Worm (Caenorhabditis elegans) whole organism, L1 larva: ENCODE results near the gene nspg-9.

Experiments
- ama-1 ChIP-seq: fragments of 150-350 bp; optimal IDR thresholded peaks from 2 replicates; lab custom pipeline; 2014
- lin-35 ChIP-seq, 2 experiments: fragments of 150-350 bp; optimal IDR thresholded peaks; 2 replicates each; lab custom pipeline; 2014; ENCODE audit warnings: missing biosample characterization in 2 of 2, missing genetic modification characterization in 2 of 2, missing genetic modification reagents in 2 of 2
- lin-39 ChIP-seq: fragments of 150-350 bp; optimal IDR thresholded peaks from 2 replicates; lab custom pipeline; 2014; ENCODE audit warnings: missing biosample characterization, missing genetic modification reagents, missing genetic modification characterization
- lsy-2 ChIP-seq, 2 experiments: fragments of 150-350 bp; optimal IDR thresholded peaks; 2 replicates each; lab custom pipeline; 2014; ENCODE audit warnings: missing biosample characterization in 2 of 2, missing genetic modification characterization in 2 of 2
- nhr-12 ChIP-seq: sonication (generic microtip); optimal IDR thresholded peaks from 2 replicates; lab custom pipeline; 2017; ENCODE audit warnings: missing biosample characterization, missing genetic modification characterization
- nhr-19 ChIP-seq: fragments of 200-800 bp; sonication (Bioruptor generic); conservative IDR thresholded peaks from 2 replicates; pipeline ENCODE4 v1.3.6; 2022; ENCODE audit warnings: missing genetic modification characterization, missing compliant biosample characterization
- nhr-20 ChIP-seq: sonication (generic microtip); optimal IDR thresholded peaks from 2 replicates; lab custom pipeline; 2016; ENCODE audit warnings: mild to moderate bottlenecking, missing genetic modification characterization, missing compliant biosample characterization
- unc-130 ChIP-seq: fragments of 150-350 bp; optimal IDR thresholded peaks from 2 replicates; lab custom pipeline; 2017; ENCODE audit warnings: missing biosample characterization, missing genetic modification characterization, inconsistent platforms
- unc-62 ChIP-seq: fragments of 150-350 bp; optimal IDR thresholded peaks from 2 replicates; lab custom pipeline; 2014; ENCODE audit warnings: missing biosample characterization, missing genetic modification reagents, missing genetic modification characterization
- unc-86 ChIP-seq: sonication (generic microtip); optimal IDR thresholded peaks from 2 replicates; lab custom pipeline; 2016; ENCODE audit warnings: missing genetic modification characterization, missing compliant biosample characterization
- zip-4 ChIP-seq: fragments of 200-800 bp; sonication (Bioruptor generic); optimal IDR thresholded peaks from 2 replicates; lab custom pipeline; 2018; ENCODE audit warnings: mild to moderate bottlenecking, missing genetic modification characterization, moderate library complexity, missing compliant biosample characterization

DNA sequence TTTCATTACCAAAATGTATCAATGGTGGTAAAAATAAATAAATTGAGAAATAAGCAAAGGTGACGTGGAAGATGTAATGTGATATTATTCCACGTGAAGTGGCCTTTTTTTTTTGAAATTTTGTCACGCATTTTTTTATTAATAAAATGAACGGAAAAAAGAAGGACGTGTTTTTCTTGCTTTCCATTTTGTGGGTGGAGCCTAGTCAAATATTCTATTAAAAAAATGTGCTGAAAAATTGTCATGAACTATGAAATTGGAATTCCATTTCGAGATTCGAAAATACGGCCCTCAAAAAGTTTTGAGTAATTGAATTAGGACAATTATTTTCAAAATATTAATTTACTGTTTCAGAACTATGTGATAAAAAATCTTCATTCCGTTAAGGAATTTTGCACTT is 34.8 kb upstream of the nspg-9 start, which contains the start of gene F55B11.7:
- TF ChIP-seq unc-130 (tag; lab: Kevin White, UChicago) (no peak), lin-39 (no peak), ama-1 (no peak), nhr-12 (tag; lab: Kevin White, UChicago) (no peak), nhr-20 (tag; lab: Kevin White, UChicago) (no peak), lsy-2 (tag; optimal IDR thresholded peaks at IDR 0.05; lab: Kevin White, UChicago) (no peak), zip-4 (GFP tag; lab: Kevin White, UChicago) (no peak), unc-62 (GFP tag; lab: Kevin White, UChicago) (no peak), unc-86 (tag; lab: Kevin White, UChicago) (no peak), nhr-19 (no peak), lin-35 (GFP tag; optimal IDR thresholded peaks at IDR 0.05; lab: Kevin White, UChicago) (no peak)
